Worm (Caenorhabditis elegans): ENCODE results near the gene F58H1.8.

Gene F58H1.8

DNA sequence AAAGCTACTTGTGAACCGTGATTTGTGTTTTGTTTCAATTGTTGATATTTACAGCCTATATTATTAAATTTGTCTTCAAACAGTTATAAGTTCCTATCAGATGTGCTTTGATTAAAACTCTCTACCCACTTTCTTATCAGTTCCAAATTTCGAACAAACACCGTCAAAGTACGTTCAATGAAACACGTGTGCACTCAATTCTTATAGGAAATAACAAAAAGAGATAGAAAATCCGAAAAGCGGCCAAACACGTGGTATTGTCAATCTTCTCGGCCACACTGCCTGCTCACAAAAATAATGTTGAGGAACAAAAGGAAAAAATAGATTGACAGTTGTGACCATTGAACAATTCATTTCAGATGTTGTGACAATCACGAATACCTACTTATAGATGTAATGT is 49.0 kb upstream of the F58H1.8 start (continued):
- peak; percentile 67; the same call in 1 of the 2 replicates for TF ChIP-seq lin-1 (GFP tag; IDR thresholded peaks at IDR 0.05)
- no peak for TF ChIP-seq zag-1 (tag; optimal IDR thresholded peaks at IDR 0.05)
- TF ChIP-seq ceh-32 (tag; optimal IDR thresholded peaks at IDR 0.05; ENCODE audit: poor library complexity), result no peak
- no peak for TF ChIP-seq spr-1 (tag; optimal IDR thresholded peaks at IDR 0.05)
- TF ChIP-seq ctbp-1 (GFP tag; IDR thresholded peaks at IDR 0.05), result no peak
- no peak for TF ChIP-seq ZK337.2 (GFP tag; IDR thresholded peaks at IDR 0.05)
- TF ChIP-seq dmd-8 (GFP tag; IDR thresholded peaks at IDR 0.05), result no peak
- no peak for TF ChIP-seq nhr-42 (GFP tag; IDR thresholded peaks at IDR 0.05)
- no peak for TF ChIP-seq fkh-10 (GFP tag; optimal IDR thresholded peaks at IDR 0.05)
- no peak for TF ChIP-seq egl-43 (GFP tag; IDR thresholded peaks at IDR 0.05)
- TF ChIP-seq ztf-11 (tag; optimal IDR thresholded peaks at IDR 0.05), result no peak
- no peak for TF ChIP-seq Y48G9A.11 (GFP tag; IDR thresholded peaks at IDR 0.05)
- TF ChIP-seq nhr-102 (tag; optimal IDR thresholded peaks at IDR 0.05), result peak; percentile 42
- peak; percentile 25 for TF ChIP-seq mep-1 (tag; optimal IDR thresholded peaks at IDR 0.05)
- no peak for TF ChIP-seq Y75B8A.6 (GFP tag; IDR thresholded peaks at IDR 0.05)
- no peak for TF ChIP-seq lin-38 (GFP tag; IDR thresholded peaks at IDR 0.05)
- TF ChIP-seq F49E8.2 (tag; optimal IDR thresholded peaks at IDR 0.05; ENCODE audit: borderline replicate concordance), result no peak
- peak; percentile 88 for TF ChIP-seq dmd-6 (GFP tag; IDR thresholded peaks at IDR 0.05)
- no peak for TF ChIP-seq ceh-44 (GFP tag; IDR thresholded peaks at IDR 0.05)
- TF ChIP-seq lin-15B (tag; optimal IDR thresholded peaks at IDR 0.05), result no peak
- no peak for TF ChIP-seq spr-3 (GFP tag; optimal IDR thresholded peaks at IDR 0.05)
- no peak for TF ChIP-seq skn-1 (tag; optimal IDR thresholded peaks at IDR 0.05)
- TF ChIP-seq nhr-76 (tag; optimal IDR thresholded peaks at IDR 0.05), result peak; percentile 6
- TF ChIP-seq daf-19 (GFP tag; conservative IDR thresholded peaks at IDR 0.05), result no peak
- TF ChIP-seq mdl-1 (tag; optimal IDR thresholded peaks at IDR 0.05), result peak in 1 of 2 experiments; percentile 93
- TF ChIP-seq hlh-30 (tag; optimal IDR thresholded peaks at IDR 0.05; ENCODE audit: insufficient read depth), result peak; percentile 91
- no peak for TF ChIP-seq attf-4 (tag; optimal IDR thresholded peaks at IDR 0.05)
- TF ChIP-seq ceh-20 (GFP tag; IDR thresholded peaks at IDR 0.05), result no peak
- TF ChIP-seq ama-1 (optimal IDR thresholded peaks at IDR 0.05), result no peak
- TF ChIP-seq pha-4 (GFP tag; IDR thresholded peaks at IDR 0.05), result no peak
- TF ChIP-seq pha-4 (tag; optimal IDR thresholded peaks at IDR 0.05), result peak; percentile 2
- TF ChIP-seq ceh-82 (tag; optimal IDR thresholded peaks at IDR 0.05), result no peak
- TF ChIP-seq ceh-62 (tag; optimal IDR thresholded peaks at IDR 0.05), result no peak
- TF ChIP-seq nhr-77 (tag; optimal IDR thresholded peaks at IDR 0.05), result peak; percentile 81
- TF ChIP-seq mxl-2 (GFP tag; conservative IDR thresholded peaks at IDR 0.05), result no peak
- TF ChIP-seq madf-5 (GFP tag; IDR thresholded peaks at IDR 0.05), result no peak
- no peak for TF ChIP-seq php-3 (GFP tag; IDR thresholded peaks at IDR 0.05)
- no peak for TF ChIP-seq aly-2 (tag; optimal IDR thresholded peaks at IDR 0.05)
- TF ChIP-seq ztf-7 (tag; optimal IDR thresholded peaks at IDR 0.05), result no peak
- peak in 1 of 2 experiments; percentile 40 for TF ChIP-seq hif-1 (tag; optimal IDR thresholded peaks at IDR 0.05)
- TF ChIP-seq jun-1 (tag; optimal IDR thresholded peaks at IDR 0.05), result no peak
- TF ChIP-seq duxl-1 (tag; optimal IDR thresholded peaks at IDR 0.05; ENCODE audit: poor library complexity), result no peak
- TF ChIP-seq tag-97 (GFP tag; IDR thresholded peaks at IDR 0.05), result no peak
- TF ChIP-seq mxl-3 (GFP tag; optimal IDR thresholded peaks at IDR 0.05), result peak; percentile 81
- TF ChIP-seq dmd-9 (GFP tag; IDR thresholded peaks at IDR 0.05), result no peak
- no peak for TF ChIP-seq unc-39 (tag; optimal IDR thresholded peaks at IDR 0.05)
- TF ChIP-seq ZK546.5 (tag; optimal IDR thresholded peaks at IDR 0.05), result no peak
- no peak for TF ChIP-seq gei-8 (GFP tag; optimal IDR thresholded peaks at IDR 0.05)
- TF ChIP-seq F44E2.7 (GFP tag; IDR thresholded peaks at IDR 0.05), result no peak
- TF ChIP-seq Y105C5A.15 (GFP tag; IDR thresholded peaks at IDR 0.05), result no peak
- TF ChIP-seq mes-2 (tag; optimal IDR thresholded peaks at IDR 0.05; ENCODE audit: poor library complexity, severe bottlenecking), result peak; percentile 32
- TF ChIP-seq nhr-237 (tag; optimal IDR thresholded peaks at IDR 0.05), result no peak
